Worm (Caenorhabditis elegans) whole organism, late embryonic: ENCODE measurements around the gene fbxc-33.

Experiments
- ama-1 ChIP-seq: fragments of 150-350 bp; optimal IDR thresholded peaks from 2 replicates; lab custom pipeline; 2014
- ceh-24 ChIP-seq: sonication (generic microtip); optimal IDR thresholded peaks from 2 replicates; lab custom pipeline; 2016; ENCODE audit warnings: mild to moderate bottlenecking, missing genetic modification characterization, missing compliant biosample characterization
- dmd-4 ChIP-seq: sonication (generic microtip); optimal IDR thresholded peaks from 2 replicates; lab custom pipeline; 2016; ENCODE audit warnings: borderline replicate concordance, missing genetic modification characterization, missing compliant biosample characterization
- gmeb-2 ChIP-seq: sonication (generic microtip); optimal IDR thresholded peaks from 2 replicates; lab custom pipeline; 2016; ENCODE audit warnings: missing genetic modification characterization, inconsistent platforms, missing compliant biosample characterization
- lim-6 ChIP-seq: sonication (generic microtip); optimal IDR thresholded peaks from 2 replicates; lab custom pipeline; 2016; ENCODE audit warnings: missing genetic modification characterization, missing compliant biosample characterization
- lin-11 ChIP-seq: fragments of 200-800 bp; sonication (Bioruptor generic); optimal IDR thresholded peaks from 2 replicates; lab custom pipeline; 2018; ENCODE audit warnings: mild to moderate bottlenecking, missing genetic modification characterization, missing compliant biosample characterization
- madf-2 ChIP-seq: sonication (generic microtip); optimal IDR thresholded peaks from 2 replicates; lab custom pipeline; 2017; ENCODE audit warnings: missing genetic modification characterization, missing compliant biosample characterization
- nhr-11 ChIP-seq: fragments of 150-350 bp; optimal IDR thresholded peaks from 2 replicates; lab custom pipeline; 2014; ENCODE audit warnings: missing biosample characterization, missing genetic modification characterization
- pha-4 ChIP-seq: fragments of 150-350 bp; optimal IDR thresholded peaks from 2 replicates; lab custom pipeline; 2018; ENCODE audit warnings: missing biosample characterization, missing genetic modification reagents, missing genetic modification characterization
- pqm-1 ChIP-seq: sonication (generic microtip); optimal IDR thresholded peaks from 2 replicates; lab custom pipeline; 2016; ENCODE audit warnings: missing genetic modification characterization, missing compliant biosample characterization
- rnt-1 ChIP-seq: sonication (generic microtip); optimal IDR thresholded peaks from 2 replicates; lab custom pipeline; 2016; ENCODE audit warnings: missing genetic modification characterization, missing compliant biosample characterization

ce11 chrII:900720-901332 is 12.6 kb upstream of the fbxc-33 start, which contains the start of gene T07D3.9:
- TF ChIP-seq pha-4 (tag; lab: Kevin White, UChicago) = no peak
- no peak for TF ChIP-seq lin-11 (tag; lab: Kevin White, UChicago)
- no peak for TF ChIP-seq ceh-24
- TF ChIP-seq nhr-11 (tag; lab: Kevin White, UChicago) = no peak
- TF ChIP-seq pqm-1 (tag; lab: Kevin White, UChicago) = no peak
- no peak for TF ChIP-seq madf-2 (tag; lab: Kevin White, UChicago)
- TF ChIP-seq dmd-4 = no peak
- no peak for TF ChIP-seq lim-6 (tag; lab: Kevin White, UChicago)
- TF ChIP-seq gmeb-2 = no peak
- no peak for TF ChIP-seq rnt-1 (tag; lab: Kevin White, UChicago)
- TF ChIP-seq ama-1 (lab: Kevin White, UChicago) = no peak
